Fruit fly (Drosophila melanogaster) whole organism, embryonic: ENCODE results near the gene sna.

ENCODE experiments used
- Aef1 ChIP-seq: fragments of 200-800 bp; sonication (Bioruptor generic); IDR thresholded peaks from 3 replicates; pipeline ENCODE4 v1.3.6; 2022; ENCODE audit warnings: missing biosample characterization, missing genetic modification characterization
- Atf6 ChIP-seq: fragments of 200-800 bp; sonication (Bioruptor generic); IDR thresholded peaks from 2 replicates; pipeline ENCODE4 v1.3.6; 2022; ENCODE audit warnings: missing biosample characterization, missing genetic modification characterization
- B-H2 ChIP-seq: fragments of 200-800 bp; sonication (Bioruptor generic); optimal IDR thresholded peaks from 2 replicates; lab custom pipeline; 2018; ENCODE audit warnings: missing biosample characterization, mild to moderate bottlenecking, missing genetic modification characterization
- BEAF-32 ChIP-seq: fragments of 200-800 bp; sonication (Bioruptor generic); optimal IDR thresholded peaks from 3 replicates; lab custom pipeline; 2017; ENCODE audit warnings: missing biosample characterization, missing genetic modification characterization, mild to moderate bottlenecking, moderate library complexity, missing genetic modification reagents
- CG10543 ChIP-seq: fragments of 200-800 bp; sonication (Bioruptor generic); optimal IDR thresholded peaks from 3 replicates; lab custom pipeline; 2017; ENCODE audit warnings: missing biosample characterization, mild to moderate bottlenecking, missing genetic modification characterization, moderate library complexity
- CG10979 ChIP-seq: fragments of 200-800 bp; sonication (Bioruptor generic); optimal IDR thresholded peaks from 2 replicates; lab custom pipeline; 2018; ENCODE audit warnings: missing biosample characterization, mild to moderate bottlenecking, missing genetic modification characterization, moderate library complexity
- CG11695 ChIP-seq: fragments of 200-800 bp; sonication (Bioruptor generic); IDR thresholded peaks from 3 replicates; pipeline ENCODE4 v1.3.6; 2022; ENCODE audit warnings: missing biosample characterization, missing genetic modification characterization
- CG14710 ChIP-seq: fragments of 200-800 bp; sonication (Bioruptor generic); optimal IDR thresholded peaks from 3 replicates; lab custom pipeline; 2019; ENCODE audit warnings: missing biosample characterization, mild to moderate bottlenecking, missing genetic modification characterization, moderate library complexity
- CG15269 ChIP-seq: fragments of 200-800 bp; sonication (Bioruptor generic); optimal IDR thresholded peaks from 2 replicates; lab custom pipeline; 2018; ENCODE audit warnings: missing biosample characterization, mild to moderate bottlenecking, missing genetic modification characterization, moderate library complexity
- CG15696 ChIP-seq: fragments of 200-800 bp; sonication (Bioruptor generic); optimal IDR thresholded peaks from 2 replicates; lab custom pipeline; 2019; ENCODE audit warnings: missing biosample characterization, mild to moderate bottlenecking, missing genetic modification characterization, moderate library complexity
- CG16779 ChIP-seq: fragments of 200-800 bp; sonication (Bioruptor generic); IDR thresholded peaks from 2 replicates; pipeline ENCODE4 v1.3.6; 2022; ENCODE audit warnings: missing biosample characterization, missing genetic modification characterization
- CG17328 ChIP-seq: fragments of 200-800 bp; sonication (Bioruptor generic); IDR thresholded peaks from 2 replicates; pipeline ENCODE4 v1.3.6; 2022; ENCODE audit warnings: missing biosample characterization, missing genetic modification characterization
- CG17361 ChIP-seq: fragments of 200-800 bp; sonication (Bioruptor generic); IDR thresholded peaks from 3 replicates; pipeline ENCODE4 v1.3.6; 2022; ENCODE audit warnings: missing biosample characterization, missing genetic modification characterization
- CG18011 ChIP-seq: fragments of 200-800 bp; sonication (Bioruptor generic); optimal IDR thresholded peaks from 2 replicates; lab custom pipeline; 2017; ENCODE audit warnings: missing biosample characterization, missing genetic modification characterization, mild to moderate bottlenecking, moderate library complexity, missing genotype
- CG18262 ChIP-seq: fragments of 200-800 bp; optimal IDR thresholded peaks from 3 replicates; lab custom pipeline; 2019; ENCODE audit warnings: missing biosample characterization, mild to moderate bottlenecking, missing genetic modification characterization, moderate library complexity
- CG2712 ChIP-seq: fragments of 200-800 bp; optimal IDR thresholded peaks from 3 replicates; lab custom pipeline; 2019; ENCODE audit warnings: missing biosample characterization, mild to moderate bottlenecking, missing genetic modification characterization, moderate library complexity
- CG2889 ChIP-seq: fragments of 200-800 bp; sonication (Bioruptor generic); IDR thresholded peaks from 3 replicates; pipeline ENCODE4 v1.3.6; 2022; ENCODE audit warnings: missing biosample characterization, missing genetic modification characterization
- CG43689 ChIP-seq: fragments of 200-800 bp; sonication (Bioruptor generic); IDR thresholded peaks from 2 replicates; pipeline ENCODE4 v1.3.6; 2022; ENCODE audit warnings: missing biosample characterization, missing genetic modification characterization
- CG4820 ChIP-seq: fragments of 200-800 bp; sonication (Bioruptor generic); optimal IDR thresholded peaks from 3 replicates; lab custom pipeline; 2016; ENCODE audit warnings: missing biosample characterization, missing genetic modification characterization
- CG7839 ChIP-seq: fragments of 200-800 bp; sonication (Bioruptor generic); optimal IDR thresholded peaks from 3 replicates; lab custom pipeline; 2018; ENCODE audit warnings: missing biosample characterization, mild to moderate bottlenecking, missing genetic modification characterization, moderate library complexity
- CG8359 ChIP-seq: fragments of 200-800 bp; sonication (Bioruptor generic); optimal IDR thresholded peaks from 2 replicates; lab custom pipeline; 2017; ENCODE audit warnings: missing biosample characterization, mild to moderate bottlenecking, missing genetic modification characterization, borderline replicate concordance
- CG9727 ChIP-seq: fragments of 200-800 bp; sonication (Bioruptor generic); optimal IDR thresholded peaks from 3 replicates; lab custom pipeline; 2017; ENCODE audit warnings: missing biosample characterization, mild to moderate bottlenecking, missing genetic modification characterization
- Dll ChIP-seq: fragments of 200-800 bp; sonication (Bioruptor generic); IDR thresholded peaks from 4 replicates; pipeline ENCODE4 v1.3.6; 2022; ENCODE audit warnings: missing biosample characterization, missing genetic modification characterization; ENCODE audit not compliant: partially characterized antibody
- Doc3 ChIP-seq: fragments of 200-800 bp; sonication (Bioruptor generic); IDR thresholded peaks from 3 replicates; pipeline ENCODE4 v1.3.6; 2022; ENCODE audit warnings: missing biosample characterization, missing genetic modification characterization; ENCODE audit not compliant: partially characterized antibody
- Dp ChIP-seq: fragments of 200-800 bp; sonication (Bioruptor generic); optimal IDR thresholded peaks from 2 replicates; lab custom pipeline; 2018; ENCODE audit warnings: missing biosample characterization, mild to moderate bottlenecking, missing genetic modification characterization, moderate library complexity
- E2f2 ChIP-seq: fragments of 200-800 bp; sonication (Bioruptor generic); IDR thresholded peaks from 2 replicates; pipeline ENCODE4 v1.3.6; 2022; ENCODE audit warnings: missing biosample characterization, missing genetic modification characterization
- HmgZ ChIP-seq: fragments of 200-800 bp; sonication (Bioruptor generic); optimal IDR thresholded peaks from 2 replicates; lab custom pipeline; 2018; ENCODE audit warnings: missing biosample characterization, mild to moderate bottlenecking, missing genetic modification characterization
- Lhr ChIP-seq: fragments of 200-800 bp; sonication (Bioruptor generic); optimal IDR thresholded peaks from 3 replicates; lab custom pipeline; 2017; ENCODE audit warnings: mild to moderate bottlenecking, missing biosample characterization, missing genetic modification reagents, missing genetic modification characterization
- Med ChIP-seq: fragments of 200-800 bp; sonication (Bioruptor generic); peaks from one replicate; lab custom pipeline; 2016; ENCODE audit warnings: missing biosample characterization, missing genetic modification characterization, mild to moderate bottlenecking, inconsistent platforms, moderate library complexity
- Sox102F ChIP-seq: fragments of 200-800 bp; sonication (Bioruptor generic); optimal IDR thresholded peaks from 2 replicates; lab custom pipeline; 2018; ENCODE audit warnings: missing biosample characterization, mild to moderate bottlenecking, missing genetic modification characterization, moderate library complexity
- Xrp1 ChIP-seq: fragments of 200-800 bp; sonication (Bioruptor generic); IDR thresholded peaks from 2 replicates; pipeline ENCODE4 v1.3.6; 2022; ENCODE audit warnings: missing biosample characterization, missing genetic modification characterization
- bigmax ChIP-seq: fragments of 200-800 bp; sonication (Bioruptor generic); optimal IDR thresholded peaks from 2 replicates; lab custom pipeline; 2018; ENCODE audit warnings: missing biosample characterization, mild to moderate bottlenecking, missing genetic modification characterization
- cg ChIP-seq: fragments of 200-800 bp; sonication (Bioruptor generic); optimal IDR thresholded peaks from 3 replicates; lab custom pipeline; 2019; ENCODE audit warnings: missing biosample characterization, mild to moderate bottlenecking, missing genetic modification characterization, moderate library complexity
- croc ChIP-seq: fragments of 200-800 bp; sonication (Bioruptor generic); conservative IDR thresholded peaks from 3 replicates; pipeline ENCODE4 v1.3.6; 2022; ENCODE audit warnings: missing biosample characterization, missing genetic modification characterization
- dmrt11E ChIP-seq: fragments of 200-800 bp; sonication (Bioruptor generic); optimal IDR thresholded peaks from 3 replicates; lab custom pipeline; 2018; ENCODE audit warnings: missing biosample characterization, mild to moderate bottlenecking, missing genetic modification characterization, moderate library complexity
- gem ChIP-seq: fragments of 200-800 bp; sonication (Bioruptor generic); optimal IDR thresholded peaks from 2 replicates; lab custom pipeline; 2019; ENCODE audit warnings: missing biosample characterization, mild to moderate bottlenecking, missing genetic modification characterization, moderate library complexity
- her ChIP-seq: fragments of 200-800 bp; sonication (Bioruptor generic); optimal IDR thresholded peaks from 2 replicates; lab custom pipeline; 2016; ENCODE audit warnings: missing biosample characterization, missing genetic modification characterization
- lab ChIP-seq: fragments of 200-800 bp; sonication (Bioruptor generic); optimal IDR thresholded peaks from 3 replicates; lab custom pipeline; 2017; ENCODE audit warnings: missing biosample characterization, missing genetic modification characterization, mild to moderate bottlenecking, moderate library complexity, missing genetic modification reagents
- lbe ChIP-seq: fragments of 200-800 bp; sonication (Bioruptor generic); optimal IDR thresholded peaks from 2 replicates; lab custom pipeline; 2016; ENCODE audit warnings: missing biosample characterization, mild to moderate bottlenecking, missing genetic modification characterization
- lilli ChIP-seq: fragments of 200-800 bp; sonication (Bioruptor generic); optimal IDR thresholded peaks from 3 replicates; lab custom pipeline; 2016; ENCODE audit warnings: missing biosample characterization, missing genetic modification characterization
- lola ChIP-seq, 3 experiments: fragments of >200 bp in 2 of 3; fragments of 200-800 bp in 1 of 3; sonication (Bioruptor generic) in 1 of 3; optimal IDR thresholded peaks; 2 replicates each; lab custom pipeline; 2017 to 2019; ENCODE audit warnings: missing biosample characterization in 3 of 3, missing genetic modification characterization in 3 of 3, mild to moderate bottlenecking in 1 of 3, moderate library complexity in 1 of 3
- mld ChIP-seq: fragments of 200-800 bp; sonication (Bioruptor generic); IDR thresholded peaks from 3 replicates; pipeline ENCODE4 v1.3.6; 2022; ENCODE audit warnings: missing biosample characterization, missing genetic modification characterization; ENCODE audit not compliant: partially characterized antibody
- run ChIP-seq: fragments of 200-800 bp; sonication (Bioruptor generic); optimal IDR thresholded peaks from 3 replicates; lab custom pipeline; 2018; ENCODE audit warnings: missing biosample characterization, mild to moderate bottlenecking, missing genetic modification characterization
- tap ChIP-seq: fragments of 200-800 bp; optimal IDR thresholded peaks from 3 replicates; lab custom pipeline; 2019; ENCODE audit warnings: missing biosample characterization, mild to moderate bottlenecking, missing genetic modification characterization, moderate library complexity
- tgo ChIP-seq: fragments of 200-800 bp; sonication (Bioruptor generic); IDR thresholded peaks from 3 replicates; pipeline ENCODE4 v1.3.6; 2022; ENCODE audit warnings: missing biosample characterization, missing genetic modification characterization
- tio ChIP-seq: fragments of 200-800 bp; sonication (Bioruptor generic); optimal IDR thresholded peaks from 2 replicates; lab custom pipeline; 2017; ENCODE audit warnings: missing biosample characterization, missing genetic modification characterization, inconsistent platforms
- tx ChIP-seq: fragments of 200-800 bp; sonication (Bioruptor generic); optimal IDR thresholded peaks from 2 replicates; lab custom pipeline; 2016; ENCODE audit warnings: missing biosample characterization, missing genetic modification characterization

sna gene

dm6 chr2L:15458919-15459318 is 19.1 kb downstream of the sna start:
- peak; percentile 9 for TF ChIP-seq lbe (GFP tag; lab: Kevin White, UChicago)
- TF ChIP-seq CG8359 = no peak
- TF ChIP-seq, all 482 proteins: peak for 1

DNA sequence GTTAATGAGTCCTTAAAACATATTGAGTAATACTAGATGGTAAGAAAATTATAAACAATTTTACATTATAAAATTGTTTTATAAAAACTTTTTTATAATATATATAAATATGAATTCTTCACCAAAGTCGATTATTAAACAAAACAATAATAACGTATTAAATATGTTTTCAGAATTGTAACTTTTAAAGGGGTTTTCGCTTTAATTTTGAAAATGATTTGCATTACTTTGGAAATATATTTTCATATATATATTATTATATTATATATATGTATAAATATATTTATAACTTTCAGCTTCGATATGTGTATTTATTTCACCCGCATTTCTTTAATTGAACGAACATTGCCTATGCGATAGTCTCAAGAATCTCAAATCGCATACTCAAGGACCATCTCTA is 20.0 kb downstream of the sna start:
- TF ChIP-seq Aef1 (no peak), mld (GFP tag; lab: Robert Waterston, UW) (no peak), CG2889 (no peak), Dll (GFP tag; lab: Robert Waterston, UW) (no peak), lilli (GFP tag; lab: Kevin White, UChicago) (no peak), CG7839 (tag; lab: Kevin White, UChicago) (no peak), E2f2 (no peak), CG15696 (tag; lab: Kevin White, UChicago) (peak; percentile 60), CG18262 (tag; lab: Kevin White, UChicago) (peak; percentile 38), HmgZ (tag; lab: Kevin White, UChicago) (no peak), CG16779 (GFP tag; lab: Robert Waterston, UW) (no peak), BEAF-32 (GFP tag; lab: Kevin White, UChicago) (no peak), CG2712 (tag; lab: Kevin White, UChicago) (peak; percentile 1), tgo (GFP tag; lab: Robert Waterston, UW) (no peak), CG9727 (GFP tag; lab: Kevin White, UChicago) (peak; percentile 47), CG10543 (GFP tag; lab: Kevin White, UChicago) (no peak), lola (GFP tag; optimal IDR thresholded peaks at IDR 0.05; lab: Kevin White, UChicago) (peak in 1 of 3 experiments; percentile 44), dmrt11E (tag; lab: Kevin White, UChicago) (peak; percentile 39), Lhr (no peak), bigmax (GFP tag; lab: Kevin White, UChicago) (no peak), CG17361 (GFP tag; lab: Robert Waterston, UW) (peak; percentile 34; the same call in 1 of the 3 replicates), CG10979 (tag; lab: Kevin White, UChicago) (peak; percentile 11), Atf6 (GFP tag; lab: Robert Waterston, UW) (no peak), gem (tag; lab: Kevin White, UChicago) (peak; percentile 13), B-H2 (GFP tag; lab: Kevin White, UChicago) (no peak), CG43689 (GFP tag; lab: Robert Waterston, UW) (no peak), tx (GFP tag; lab: Kevin White, UChicago) (no peak), CG14710 (tag; lab: Kevin White, UChicago) (peak; percentile 27), Doc3 (0 out of 3 replicates have a peak, but pooled peaks have one; percentile 28), Xrp1 (0 out of 2 replicates have a peak, but pooled peaks have one; percentile 9), CG17328 (GFP tag; lab: Robert Waterston, UW) (no peak), Med (peak; percentile 2)

DNA sequence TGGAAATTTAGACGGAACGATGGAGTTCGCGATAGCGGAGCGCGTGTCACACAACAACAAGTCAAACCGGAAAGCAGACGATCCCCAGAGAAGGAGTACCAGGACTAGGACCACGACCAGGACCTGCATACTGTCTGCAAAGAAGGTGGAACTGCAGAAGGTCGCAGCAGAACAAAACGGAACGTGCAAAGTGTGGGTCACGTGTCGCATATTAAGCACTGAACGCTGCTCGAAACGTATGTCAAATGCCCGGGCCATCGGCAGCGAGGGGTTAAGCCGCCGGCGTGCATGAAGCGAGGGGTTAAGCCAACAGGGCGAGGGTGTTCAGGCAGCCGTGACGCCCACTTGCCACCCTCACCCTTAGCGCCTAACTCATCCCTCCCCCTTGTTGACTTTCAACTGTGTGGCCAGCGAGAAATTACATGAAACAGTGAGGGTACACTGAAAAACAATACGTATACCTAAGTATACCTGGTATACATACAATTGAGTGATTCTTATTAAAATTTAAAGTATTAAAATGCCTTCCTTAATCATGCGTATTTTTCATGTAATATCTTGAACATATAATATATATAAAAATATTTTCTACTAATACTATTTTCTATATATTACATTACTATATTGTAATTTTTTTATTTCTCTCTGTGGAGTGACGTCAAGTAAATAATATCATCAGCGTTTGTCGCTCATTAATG is 36.1 kb downstream of the sna start:
- TF ChIP-seq cg (GFP tag; lab: Kevin White, UChicago) (no peak), Sox102F (GFP tag; lab: Kevin White, UChicago) (peak; percentile 40), CG18011 (GFP tag; lab: Kevin White, UChicago) (no peak), CG4820 (GFP tag; lab: Kevin White, UChicago) (peak; percentile 40), run (tag; lab: Kevin White, UChicago) (peak; percentile 19), CG11695 (GFP tag; lab: Robert Waterston, UW) (0 out of 3 replicates have a peak, but pooled peaks have one; percentile 23), tap (peak; percentile 35), her (GFP tag; lab: Kevin White, UChicago) (no peak), tio (peak; percentile 14), Dp (GFP tag; lab: Kevin White, UChicago) (no peak), B-H2 (GFP tag; lab: Kevin White, UChicago) (no peak), CG14710 (tag; lab: Kevin White, UChicago) (peak; percentile 79), CG15269 (peak; percentile 15), croc (peak; percentile 41; the same call in 2 of the 3 replicates), lab (GFP tag; lab: Kevin White, UChicago) (peak; percentile 22)
